Worm (Caenorhabditis elegans): Measurements from ENCODE around the gene C13F10.7.

DNA sequence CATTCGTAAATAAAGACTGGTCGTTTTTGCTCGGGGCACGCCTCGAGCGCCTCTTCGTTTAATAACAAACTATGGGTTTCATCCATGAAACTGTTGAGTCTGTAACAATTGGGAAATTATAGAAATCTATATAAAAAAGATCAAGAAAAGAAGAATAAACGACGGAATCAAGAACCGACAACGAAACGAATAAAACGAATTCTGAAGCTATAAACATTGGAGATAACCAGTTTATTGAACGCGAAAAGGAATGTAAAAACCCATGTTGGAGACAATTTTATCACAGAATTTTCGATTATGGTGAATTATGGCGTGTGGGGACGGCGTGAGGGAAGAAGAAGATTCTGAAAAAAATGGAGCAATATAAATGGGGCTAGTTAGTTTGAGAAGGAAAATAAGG is 8.2 kb downstream of the C13F10.7 start, which contains the start of gene soap-1:
- TF ChIP-seq T20F7.1 (GFP tag; optimal IDR thresholded peaks at IDR 0.05): no peak
- TF ChIP-seq skn-1 (tag; optimal IDR thresholded peaks at IDR 0.05): no peak
- no peak for TF ChIP-seq ZK546.5 (tag; optimal IDR thresholded peaks at IDR 0.05)
- no peak for TF ChIP-seq Y105C5A.15 (GFP tag; IDR thresholded peaks at IDR 0.05)
- TF ChIP-seq madf-9 (GFP tag; conservative IDR thresholded peaks at IDR 0.05): no peak
- no peak for TF ChIP-seq fos-1 (tag; optimal IDR thresholded peaks at IDR 0.05)
- no peak for TF ChIP-seq lin-13 (GFP tag; optimal IDR thresholded peaks at IDR 0.05)
- TF ChIP-seq nhr-76 (tag; optimal IDR thresholded peaks at IDR 0.05): no peak

Measured in whole organism, L4 larva.